Worm (Caenorhabditis elegans) whole organism, late embryonic: Measurements from ENCODE around the gene B0361.4.

Experiments used
- F13H6.1 ChIP-seq: sonication (generic microtip); optimal IDR thresholded peaks from 2 replicates; lab custom pipeline; 2016; ENCODE audit warnings: missing genetic modification characterization, missing compliant biosample characterization
- K09A11.1 ChIP-seq: sonication (generic microtip); optimal IDR thresholded peaks from 2 replicates; lab custom pipeline; 2017; ENCODE audit warnings: antibody characterized with exemption, mild to moderate bottlenecking, missing genetic modification characterization, missing compliant biosample characterization; ENCODE audit not compliant: insufficient read depth
- T23F11.4 ChIP-seq: fragments of 200-800 bp; sonication (Bioruptor generic); optimal IDR thresholded peaks from 2 replicates; lab custom pipeline; 2018; ENCODE audit warnings: mild to moderate bottlenecking, missing genetic modification characterization, missing compliant biosample characterization
- ahr-1 ChIP-seq: sonication (generic microtip); optimal IDR thresholded peaks from 2 replicates; lab custom pipeline; 2016; ENCODE audit warnings: missing genetic modification characterization, missing compliant biosample characterization
- ama-1 ChIP-seq: fragments of 150-350 bp; optimal IDR thresholded peaks from 2 replicates; lab custom pipeline; 2014
- ceh-30 ChIP-seq: fragments of 150-350 bp; optimal IDR thresholded peaks from 2 replicates; lab custom pipeline; 2014; ENCODE audit warnings: missing biosample characterization, missing genetic modification characterization
- ceh-31 ChIP-seq: sonication (generic microtip); optimal IDR thresholded peaks from 2 replicates; lab custom pipeline; 2016; ENCODE audit warnings: missing genetic modification characterization, missing compliant biosample characterization
- ceh-34 ChIP-seq: sonication (generic microtip); optimal IDR thresholded peaks from 2 replicates; lab custom pipeline; 2016; ENCODE audit warnings: mild to moderate bottlenecking, missing genetic modification characterization, missing compliant biosample characterization
- ceh-45 ChIP-seq: fragments of 200-800 bp; sonication (Bioruptor generic); IDR thresholded peaks from 2 replicates; pipeline ENCODE4 v1.3.6; 2022; ENCODE audit warnings: missing genetic modification reagents, missing genetic modification characterization, missing compliant biosample characterization
- ceh-48 ChIP-seq: sonication (generic microtip); optimal IDR thresholded peaks from 2 replicates; lab custom pipeline; 2016; ENCODE audit warnings: missing genetic modification characterization, inconsistent platforms, missing compliant biosample characterization
- ceh-6 ChIP-seq: fragments of 200-800 bp; sonication (Bioruptor generic); optimal IDR thresholded peaks from 2 replicates; lab custom pipeline; 2018; ENCODE audit warnings: mild to moderate bottlenecking, missing genetic modification characterization, missing compliant biosample characterization
- ceh-9 ChIP-seq: sonication (generic microtip); optimal IDR thresholded peaks from 2 replicates; lab custom pipeline; 2016; ENCODE audit warnings: mild to moderate bottlenecking, missing genetic modification characterization, inconsistent platforms, missing compliant biosample characterization
- che-1 ChIP-seq: sonication (generic microtip); optimal IDR thresholded peaks from 2 replicates; lab custom pipeline; 2016; ENCODE audit warnings: mild to moderate bottlenecking, missing genetic modification characterization, missing compliant biosample characterization
- elt-2 ChIP-seq: sonication (generic microtip); optimal IDR thresholded peaks from 2 replicates; lab custom pipeline; 2016; ENCODE audit warnings: missing genetic modification reagents, missing genetic modification characterization, missing compliant biosample characterization
- ets-4 ChIP-seq: sonication (generic microtip); optimal IDR thresholded peaks from 2 replicates; lab custom pipeline; 2016; ENCODE audit warnings: missing genetic modification characterization, missing compliant biosample characterization
- gmeb-2 ChIP-seq: sonication (generic microtip); optimal IDR thresholded peaks from 2 replicates; lab custom pipeline; 2016; ENCODE audit warnings: missing genetic modification characterization, inconsistent platforms, missing compliant biosample characterization
- hlh-15 ChIP-seq: sonication (generic microtip); optimal IDR thresholded peaks from 2 replicates; lab custom pipeline; 2016; ENCODE audit warnings: missing genetic modification characterization, missing compliant biosample characterization
- hlh-30 ChIP-seq: sonication (generic microtip); optimal IDR thresholded peaks from 2 replicates; lab custom pipeline; 2017; ENCODE audit warnings: antibody characterized with exemption, missing genetic modification characterization, missing compliant biosample characterization; ENCODE audit not compliant: insufficient read depth
- hlh-6 ChIP-seq: sonication (generic microtip); optimal IDR thresholded peaks from 2 replicates; lab custom pipeline; 2016; ENCODE audit warnings: missing genotype, missing genetic modification characterization, missing compliant biosample characterization
- lin-11 ChIP-seq: fragments of 200-800 bp; sonication (Bioruptor generic); optimal IDR thresholded peaks from 2 replicates; lab custom pipeline; 2018; ENCODE audit warnings: mild to moderate bottlenecking, missing genetic modification characterization, missing compliant biosample characterization
- mec-3 ChIP-seq: sonication (generic microtip); optimal IDR thresholded peaks from 2 replicates; lab custom pipeline; 2016; ENCODE audit warnings: borderline replicate concordance, missing genetic modification characterization, missing compliant biosample characterization
- nfya-1 ChIP-seq: sonication (generic microtip); optimal IDR thresholded peaks from 2 replicates; lab custom pipeline; 2017; ENCODE audit warnings: missing genetic modification characterization, mild to moderate bottlenecking, missing compliant biosample characterization, antibody characterized with exemption, moderate library complexity
- nhr-11 ChIP-seq: fragments of 150-350 bp; optimal IDR thresholded peaks from 2 replicates; lab custom pipeline; 2014; ENCODE audit warnings: missing biosample characterization, missing genetic modification characterization
- tbx-2 ChIP-seq: sonication (generic microtip); optimal IDR thresholded peaks from 2 replicates; lab custom pipeline; 2016; ENCODE audit warnings: missing genetic modification characterization, missing compliant biosample characterization
- tbx-7 ChIP-seq: sonication (generic microtip); optimal IDR thresholded peaks from 2 replicates; lab custom pipeline; 2016; ENCODE audit warnings: missing genotype, missing genetic modification characterization, missing compliant biosample characterization
- ttx-3 ChIP-seq: sonication (generic microtip); optimal IDR thresholded peaks from 2 replicates; lab custom pipeline; 2016; ENCODE audit warnings: missing genetic modification reagents, missing genetic modification characterization, missing compliant biosample characterization
- unc-3 ChIP-seq, 2 experiments: fragments of 200-800 bp in 1 of 2; sonication (Bioruptor generic) in 1 of 2; sonication (generic microtip) in 1 of 2; conservative IDR thresholded peaks in 1 of 2; optimal IDR thresholded peaks in 1 of 2; 2 replicates each; pipeline versions ENCODE4 v1.3.6 to Lab custom; 2016 to 2022; ENCODE audit warnings: missing compliant biosample characterization in 2 of 2, missing genetic modification characterization in 2 of 2, missing genetic modification reagents in 1 of 2
- unc-42 ChIP-seq: sonication (generic microtip); optimal IDR thresholded peaks from 2 replicates; lab custom pipeline; 2016; ENCODE audit warnings: missing genotype, missing genetic modification characterization, missing compliant biosample characterization
- unc-55 ChIP-seq: sonication (generic microtip); optimal IDR thresholded peaks from 2 replicates; lab custom pipeline; 2017; ENCODE audit warnings: missing biosample characterization, missing genetic modification reagents, missing genetic modification characterization

B0361.4 gene

ce11 chrIII:7277228-7277627 lies 18.4 kb downstream of the B0361.4 start, which contains the start of the genes spot-1 and B0361.11:
Gene spot-1, minus strand, starts transcription at chrIII:7277274.
Gene B0361.11, plus strand, starts transcription at chrIII:7277599.
- TF ChIP-seq elt-2 (tag; lab: Kevin White, UChicago) = peak; percentile 18
- peak; percentile 19 for TF ChIP-seq ceh-48 (tag; lab: Kevin White, UChicago)
- no peak for TF ChIP-seq ceh-9 (tag; lab: Kevin White, UChicago)
- peak; percentile 31 for TF ChIP-seq hlh-30 (tag; lab: Kevin White, UChicago)
- peak; percentile 23 for TF ChIP-seq nfya-1
- no peak for TF ChIP-seq ttx-3 (tag; lab: Kevin White, UChicago)
- TF ChIP-seq unc-42 (tag; lab: Kevin White, UChicago) = peak; percentile 2

ce11 chrIII:7278491-7278890 lies 19.7 kb downstream of the B0361.4 start:
- TF ChIP-seq tbx-2 (no peak), F13H6.1 (tag; lab: Kevin White, UChicago) (no peak), hlh-6 (tag; lab: Kevin White, UChicago) (no peak), ahr-1 (tag; lab: Kevin White, UChicago) (no peak), ceh-30 (tag; lab: Kevin White, UChicago) (no peak)

- no peak for TF ChIP-seq ceh-48 (tag; lab: Kevin White, UChicago)
- TF ChIP-seq unc-42 (tag; lab: Kevin White, UChicago) = peak; percentile 2
Observed at ce11 chrIII:7281179-7281578, 22.4 kb downstream of the B0361.4 start, which contains the start of gene B0361.3. Gene B0361.3, plus strand, starts transcription at chrIII:7281462.

ce11 chrIII:7285783-7286182 lies 27.0 kb downstream of the B0361.4 start, which contains the start of gene pho-5:
Gene pho-5, minus strand, starts transcription at chrIII:7285883.
- TF ChIP-seq ama-1 (lab: Kevin White, UChicago) = no peak
- no peak for TF ChIP-seq ceh-48 (tag; lab: Kevin White, UChicago)
- TF ChIP-seq ceh-31 (tag; lab: Kevin White, UChicago) = no peak
- no peak for TF ChIP-seq hlh-15 (tag; lab: Kevin White, UChicago)
- TF ChIP-seq ets-4 (tag; lab: Kevin White, UChicago) = no peak
- TF ChIP-seq nhr-11 (tag; lab: Kevin White, UChicago) = no peak
- TF ChIP-seq hlh-6 (tag; lab: Kevin White, UChicago) = no peak
- TF ChIP-seq K09A11.1 (tag; lab: Kevin White, UChicago) = no peak

- TF ChIP-seq ets-4 (tag; lab: Kevin White, UChicago) = no peak
- TF ChIP-seq, all 69 proteins: peak for 0
Observed at ce11 chrIII:7287503-7287902, 28.7 kb downstream of the B0361.4 start, which contains the start of gene ykt-6. Gene ykt-6, minus strand, starts transcription at chrIII:7287603.

- TF ChIP-seq gmeb-2 = no peak
- TF ChIP-seq che-1 (tag; lab: Kevin White, UChicago) = no peak
- TF ChIP-seq ama-1 (lab: Kevin White, UChicago) = no peak
- TF ChIP-seq ceh-34 (tag; lab: Kevin White, UChicago) = no peak
- no peak for TF ChIP-seq ceh-45
- TF ChIP-seq ceh-6 (GFP tag; lab: Kevin White, UChicago) = no peak
- TF ChIP-seq unc-3 (GFP tag; conservative IDR thresholded peaks at IDR 0.05; lab: Robert Waterston, UW) = no peak
- no peak for TF ChIP-seq unc-3 (tag; optimal IDR thresholded peaks at IDR 0.05; lab: Kevin White, UChicago)
- TF ChIP-seq tbx-7 (tag; lab: Kevin White, UChicago) = no peak
- TF ChIP-seq mec-3 (tag; lab: Kevin White, UChicago) = no peak
- TF ChIP-seq unc-55 (GFP tag; lab: Kevin White, UChicago) = no peak
- no peak for TF ChIP-seq T23F11.4 (GFP tag; lab: Kevin White, UChicago)
- no peak for TF ChIP-seq lin-11 (tag; lab: Kevin White, UChicago)
Observed at ce11 chrIII:7290462-7290861, 31.7 kb downstream of the B0361.4 start, which contains the start of gene algn-11. Gene algn-11, minus strand, starts transcription at chrIII:7290562.
